Fruit fly (Drosophila melanogaster) whole organism, prepupa: ENCODE measurements around the gene CG32407.

Experiments
- Blimp-1 ChIP-seq: fragments of 200-800 bp; sonication (Bioruptor generic); optimal IDR thresholded peaks from 3 replicates; lab custom pipeline; 2017; ENCODE audit warnings: missing biosample characterization, missing genetic modification characterization, mild to moderate bottlenecking, moderate library complexity, missing genetic modification reagents
- CG10631 ChIP-seq: fragments of 200-800 bp; sonication (Bioruptor generic); optimal IDR thresholded peaks from 2 replicates; lab custom pipeline; 2016; ENCODE audit warnings: missing biosample characterization, missing genetic modification characterization
- CG10669 ChIP-seq: fragments of 200-800 bp; sonication (Bioruptor generic); optimal IDR thresholded peaks from 3 replicates; lab custom pipeline; 2018; ENCODE audit warnings: missing biosample characterization, mild to moderate bottlenecking, missing genetic modification characterization, moderate library complexity
- CG15336 ChIP-seq: fragments of 200-800 bp; sonication (Bioruptor generic); IDR thresholded peaks from 2 replicates; pipeline ENCODE4 v1.3.6; 2022; ENCODE audit warnings: missing biosample characterization, missing genetic modification characterization
- CG1621 ChIP-seq: fragments of 200-800 bp; sonication (Bioruptor generic); optimal IDR thresholded peaks from 3 replicates; lab custom pipeline; 2018; ENCODE audit warnings: missing biosample characterization, mild to moderate bottlenecking, missing genetic modification characterization
- CG16779 ChIP-seq: fragments of 200-800 bp; sonication (Bioruptor generic); optimal IDR thresholded peaks from 3 replicates; lab custom pipeline; 2017; ENCODE audit warnings: missing biosample characterization, mild to moderate bottlenecking, missing genetic modification characterization
- CG31627 ChIP-seq: fragments of 200-800 bp; sonication (Bioruptor generic); optimal IDR thresholded peaks from 3 replicates; lab custom pipeline; 2016; ENCODE audit warnings: missing biosample characterization, missing genetic modification characterization
- CG34406 ChIP-seq: fragments of 200-800 bp; sonication (Bioruptor generic); optimal IDR thresholded peaks from 3 replicates; lab custom pipeline; 2016; ENCODE audit warnings: missing biosample characterization, missing genetic modification characterization
- CG6163 ChIP-seq: fragments of 200-800 bp; sonication (Bioruptor generic); IDR thresholded peaks from 3 replicates; pipeline ENCODE4 v1.3.6; 2022; ENCODE audit warnings: missing biosample characterization, missing genetic modification characterization
- CG6808 ChIP-seq: fragments of 200-800 bp; sonication (Bioruptor generic); optimal IDR thresholded peaks from 3 replicates; lab custom pipeline; 2017; ENCODE audit warnings: missing biosample characterization, missing genetic modification characterization, mild to moderate bottlenecking, moderate library complexity, missing genetic modification reagents
- CG6854 ChIP-seq: fragments of 200-800 bp; sonication (Bioruptor generic); optimal IDR thresholded peaks from 2 replicates; lab custom pipeline; 2017; ENCODE audit warnings: missing biosample characterization, mild to moderate bottlenecking, missing genetic modification characterization
- CG8119 ChIP-seq: fragments of 200-800 bp; sonication (Bioruptor generic); IDR thresholded peaks from 3 replicates; pipeline ENCODE4 v1.3.6; 2022; ENCODE audit warnings: missing biosample characterization, missing genetic modification characterization
- CG8632 ChIP-seq: fragments of 200-800 bp; sonication (Bioruptor generic); optimal IDR thresholded peaks from 3 replicates; lab custom pipeline; 2016; ENCODE audit warnings: missing biosample characterization, missing genetic modification characterization
- CG9139 ChIP-seq: fragments of 200-800 bp; sonication (Bioruptor generic); optimal IDR thresholded peaks from 3 replicates; lab custom pipeline; 2017; ENCODE audit warnings: missing biosample characterization, mild to moderate bottlenecking, missing genetic modification characterization
- Eip78C ChIP-seq: fragments of 200-800 bp; sonication (Bioruptor generic); peaks from one replicate; lab custom pipeline; 2016; ENCODE audit warnings: missing biosample characterization, missing genetic modification characterization
- Eip93F ChIP-seq: fragments of 200-800 bp; sonication (Bioruptor generic); optimal IDR thresholded peaks from 2 replicates; lab custom pipeline; 2016; ENCODE audit warnings: missing biosample characterization, mild to moderate bottlenecking, missing genetic modification characterization
- Gug ChIP-seq: fragments of 200-800 bp; sonication (Bioruptor generic); IDR thresholded peaks from 2 replicates; pipeline ENCODE4 v1.3.6; 2022; ENCODE audit warnings: missing biosample characterization, missing genetic modification characterization
- Hr39 ChIP-seq: fragments of 200-800 bp; sonication (Bioruptor generic); optimal IDR thresholded peaks from 2 replicates; lab custom pipeline; 2016; ENCODE audit warnings: missing biosample characterization, missing genetic modification characterization
- Met ChIP-seq: fragments of 200-800 bp; sonication (Bioruptor generic); optimal IDR thresholded peaks from 3 replicates; lab custom pipeline; 2016; ENCODE audit warnings: missing biosample characterization, missing genetic modification characterization
- Smox ChIP-seq: fragments of 200-800 bp; sonication (Bioruptor generic); optimal IDR thresholded peaks from 3 replicates; lab custom pipeline; 2016; ENCODE audit warnings: missing biosample characterization, missing genetic modification characterization
- Sox102F ChIP-seq: fragments of 200-800 bp; sonication (Bioruptor generic); optimal IDR thresholded peaks from 2 replicates; lab custom pipeline; 2016; ENCODE audit warnings: missing biosample characterization, mild to moderate bottlenecking, missing genetic modification characterization
- Sox14 ChIP-seq: fragments of 200-800 bp; sonication (Bioruptor generic); optimal IDR thresholded peaks from 3 replicates; lab custom pipeline; 2016; ENCODE audit warnings: missing biosample characterization, missing genetic modification characterization
- achi ChIP-seq: fragments of 200-800 bp; sonication (Bioruptor generic); optimal IDR thresholded peaks from 3 replicates; lab custom pipeline; 2016; ENCODE audit warnings: missing biosample characterization, missing genetic modification characterization
- cyc ChIP-seq: fragments of 200-800 bp; sonication (Bioruptor generic); optimal IDR thresholded peaks from 3 replicates; lab custom pipeline; 2016; ENCODE audit warnings: missing biosample characterization, missing genetic modification characterization
- eg ChIP-seq: fragments of 200-800 bp; sonication (Bioruptor generic); IDR thresholded peaks from 3 replicates; pipeline ENCODE4 v1.3.6; 2022; ENCODE audit warnings: missing biosample characterization, missing genetic modification characterization
- esn ChIP-seq: fragments of 200-800 bp; sonication (Bioruptor generic); optimal IDR thresholded peaks from 2 replicates; lab custom pipeline; 2016; ENCODE audit warnings: missing biosample characterization, mild to moderate bottlenecking, missing genetic modification characterization, moderate library complexity
- fd59A ChIP-seq: fragments of 200-800 bp; sonication (Bioruptor generic); optimal IDR thresholded peaks from 2 replicates; lab custom pipeline; 2017; ENCODE audit warnings: missing biosample characterization, mild to moderate bottlenecking, missing genetic modification characterization, missing genetic modification reagents
- fd85E ChIP-seq: fragments of 200-800 bp; sonication (Bioruptor generic); optimal IDR thresholded peaks from 3 replicates; lab custom pipeline; 2016; ENCODE audit warnings: missing biosample characterization, missing genetic modification characterization
- fkh ChIP-seq: fragments of 200-800 bp; sonication (Bioruptor generic); optimal IDR thresholded peaks from 3 replicates; lab custom pipeline; 2017; ENCODE audit warnings: missing biosample characterization, mild to moderate bottlenecking, missing genetic modification characterization, moderate library complexity
- net ChIP-seq: fragments of 200-800 bp; sonication (Bioruptor generic); optimal IDR thresholded peaks from 3 replicates; lab custom pipeline; 2016; ENCODE audit warnings: missing biosample characterization, missing genetic modification characterization
- pdm3 ChIP-seq: fragments of 200-800 bp; sonication (Bioruptor generic); optimal IDR thresholded peaks from 3 replicates; lab custom pipeline; 2016; ENCODE audit warnings: missing biosample characterization, missing genetic modification characterization
- salr ChIP-seq, 2 experiments: fragments of 200-800 bp; sonication (Bioruptor generic); optimal IDR thresholded peaks; 3 replicates each; lab custom pipeline; 2016 to 2018; ENCODE audit warnings: missing biosample characterization in 2 of 2, missing genetic modification characterization in 2 of 2, mild to moderate bottlenecking in 1 of 2
- spab ChIP-seq: fragments of 200-800 bp; sonication (Bioruptor generic); optimal IDR thresholded peaks from 2 replicates; lab custom pipeline; 2017; ENCODE audit warnings: missing biosample characterization, mild to moderate bottlenecking, missing genetic modification characterization, missing genetic modification reagents
- topi ChIP-seq: fragments of 200-800 bp; sonication (Bioruptor generic); optimal IDR thresholded peaks from 3 replicates; lab custom pipeline; 2016; ENCODE audit warnings: missing biosample characterization, missing genetic modification characterization

The CG32407 gene

DNA sequence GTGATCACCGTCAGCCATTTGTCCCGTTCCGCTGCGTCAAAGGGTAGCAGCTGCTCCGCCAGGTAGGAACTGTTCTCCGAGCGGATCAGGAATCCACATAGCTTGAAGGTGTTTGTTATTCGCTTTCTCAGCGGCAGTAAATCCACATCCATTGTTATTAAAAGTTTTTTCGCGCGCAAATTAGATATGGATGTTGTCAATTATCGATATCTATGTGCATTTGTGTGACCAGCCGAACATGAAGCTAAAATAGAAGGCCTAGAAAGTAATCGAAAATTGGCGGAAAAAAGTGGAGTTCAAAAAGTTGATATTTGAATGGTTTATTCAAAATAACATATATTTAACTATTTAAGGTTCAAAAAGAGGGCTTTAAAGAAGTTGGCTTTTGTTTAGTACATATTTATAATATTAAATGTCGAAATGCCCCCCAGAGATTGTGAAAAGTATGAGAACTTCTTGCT lies 24.6 kb upstream of the CG32407 start, which contains the start of the genes PolE2 and CG5592:
PolE2 (minus strand) TSS at position 208 of the 461 bp plus-strand sequence.
CG5592 (plus strand) TSS at position 411 of the 461 bp plus-strand sequence.
- TF ChIP-seq fd59A (GFP tag; lab: Kevin White, UChicago) (no peak), CG10631 (GFP tag; lab: Kevin White, UChicago) (no peak), Hr39 (GFP tag; lab: Kevin White, UChicago) (no peak), CG6808 (GFP tag; lab: Kevin White, UChicago) (no peak), CG10669 (GFP tag; lab: Kevin White, UChicago) (no peak), spab (GFP tag; lab: Kevin White, UChicago) (no peak), salr (GFP tag; optimal IDR thresholded peaks at IDR 0.05; lab: Kevin White, UChicago) (no peak), achi (no peak), cyc (GFP tag; lab: Kevin White, UChicago) (no peak)

DNA sequence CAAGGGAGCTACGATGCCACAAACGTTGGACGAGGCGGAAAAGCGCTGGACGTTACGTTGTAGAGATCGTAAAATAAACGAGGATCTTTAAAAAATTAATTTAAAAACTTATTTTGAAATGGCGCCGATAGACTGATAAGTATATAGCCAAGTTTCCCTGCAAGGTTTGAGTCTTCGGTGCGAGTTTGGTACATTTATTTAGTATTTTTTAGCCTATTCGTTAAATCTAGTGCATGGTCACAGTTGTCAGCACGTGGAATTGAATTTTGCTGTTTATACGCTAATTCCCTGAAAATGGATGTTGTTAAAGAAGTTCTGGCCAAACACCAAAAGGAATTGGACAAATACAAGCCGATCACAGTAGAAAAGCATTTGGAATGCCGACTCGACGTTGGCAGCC lies 22.6 kb upstream of the CG32407 start, which contains the start of gene CG32409:
CG32409 (plus strand) TSS at position 224 of the 400 bp plus-strand sequence.
- TF ChIP-seq Blimp-1 (GFP tag; lab: Kevin White, UChicago): no peak
- no peak for TF ChIP-seq pdm3
- TF ChIP-seq topi (GFP tag; lab: Kevin White, UChicago): no peak
- no peak for TF ChIP-seq CG6163
- TF ChIP-seq CG8119: no peak
- no peak for TF ChIP-seq Smox (GFP tag; lab: Kevin White, UChicago)

DNA sequence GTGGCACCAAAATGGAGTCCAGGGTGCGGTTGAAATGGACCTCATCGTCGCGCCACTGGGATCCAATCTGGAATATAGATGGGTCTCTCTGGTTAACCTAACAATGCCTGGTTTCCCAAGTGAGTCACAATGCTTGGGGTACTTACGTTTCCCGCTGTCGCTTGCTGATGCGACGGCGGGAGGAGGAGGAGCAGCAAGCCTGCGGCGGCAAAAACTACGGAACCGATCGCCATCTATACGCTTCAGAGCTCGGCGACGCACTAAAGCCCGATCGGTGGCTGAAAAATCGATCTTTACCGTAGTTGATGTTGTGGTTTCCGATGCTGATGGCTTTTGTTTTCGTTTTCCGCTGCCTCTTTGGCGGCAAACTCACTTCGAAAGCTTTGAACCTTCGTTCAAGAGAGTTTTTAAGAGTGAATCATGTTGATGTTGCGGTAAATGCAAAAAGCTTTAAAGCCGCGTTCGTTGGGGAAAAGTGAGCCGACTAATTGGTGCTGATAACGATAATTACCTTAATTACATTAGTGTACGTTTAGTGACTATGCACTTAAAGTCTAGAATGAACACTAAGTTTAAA lies 19.6 kb upstream of the CG32407 start, which contains the start of gene QC:
QC (minus strand) TSS at position 268 of the 577 bp plus-strand sequence.
- TF ChIP-seq Met (GFP tag; lab: Kevin White, UChicago): no peak
- TF ChIP-seq Eip93F (GFP tag; lab: Kevin White, UChicago): no peak
- no peak for TF ChIP-seq Sox14 (GFP tag; lab: Kevin White, UChicago)
- no peak for TF ChIP-seq CG16779 (tag; lab: Kevin White, UChicago)
- peak; percentile 15; the same call in 1 of the 2 replicates for TF ChIP-seq CG15336 (GFP tag; lab: Robert Waterston, UW)
- TF ChIP-seq Eip78C (GFP tag; lab: Kevin White, UChicago): peak; percentile 58
- TF ChIP-seq CG8119: no peak
- TF ChIP-seq CG1621: peak; percentile 54

DNA sequence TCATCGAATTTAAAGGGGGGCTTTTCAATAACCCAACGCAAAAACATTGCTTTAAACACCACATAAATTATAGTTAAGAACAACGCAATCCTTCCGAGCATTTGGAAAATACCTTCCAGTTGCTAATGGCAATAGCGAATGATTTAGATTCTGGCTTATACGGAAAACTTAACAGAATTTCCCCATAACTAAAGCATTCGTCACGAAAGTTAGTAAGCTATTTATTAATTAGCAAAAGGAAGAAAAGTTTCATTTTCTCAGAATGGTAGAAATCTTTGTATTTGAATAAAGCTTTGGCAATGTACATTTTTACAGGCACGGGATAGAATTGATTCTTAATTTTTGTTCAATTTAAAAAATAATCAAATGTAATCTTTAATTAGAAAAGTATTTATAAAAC lies 17.9 kb upstream of the CG32407 start, which contains the start of gene CG32413:
CG32413 (minus strand) TSS at position 101 of the 400 bp plus-strand sequence.
- no peak for TF ChIP-seq salr (GFP tag; optimal IDR thresholded peaks at IDR 0.05; lab: Kevin White, UChicago)
- TF ChIP-seq fkh (GFP tag; lab: Kevin White, UChicago): no peak
- no peak for TF ChIP-seq CG8632 (GFP tag; lab: Kevin White, UChicago)
- TF ChIP-seq CG16779 (tag; lab: Kevin White, UChicago): no peak
- TF ChIP-seq CG1621: no peak
- no peak for TF ChIP-seq CG31627
- no peak for TF ChIP-seq CG34406
- no peak for TF ChIP-seq Sox102F (GFP tag; lab: Kevin White, UChicago)
- TF ChIP-seq fd59A (GFP tag; lab: Kevin White, UChicago): no peak
- no peak for TF ChIP-seq CG9139 (GFP tag; lab: Kevin White, UChicago)

DNA sequence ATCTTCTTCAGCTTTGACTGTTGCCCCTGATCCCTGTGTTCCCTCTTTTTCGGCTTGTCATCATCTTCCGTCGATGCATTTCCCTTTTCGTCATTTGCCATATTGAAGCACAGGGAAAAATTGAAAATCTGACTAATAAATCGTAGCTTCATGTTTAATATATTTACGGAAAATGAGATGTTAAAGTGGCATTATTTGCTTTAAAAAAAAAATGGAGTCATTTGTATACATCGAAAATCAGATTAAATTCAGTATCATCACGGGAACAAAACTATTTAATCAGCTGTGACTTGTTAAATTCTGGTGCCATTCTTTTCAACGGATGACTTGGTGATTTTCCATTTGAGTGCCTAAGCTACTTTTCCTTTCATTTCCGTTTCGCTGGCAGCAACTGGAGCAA lies 15.3 kb upstream of the CG32407 start, which contains the start of gene CG10486:
CG10486 (minus strand) TSS at position 101 of the 400 bp plus-strand sequence.
- TF ChIP-seq eg (GFP tag; lab: Robert Waterston, UW) (no peak), Gug (GFP tag; lab: Robert Waterston, UW) (no peak), net (no peak), CG15336 (GFP tag; lab: Robert Waterston, UW) (no peak), Hr39 (GFP tag; lab: Kevin White, UChicago) (no peak), CG6854 (GFP tag; lab: Kevin White, UChicago) (no peak), esn (no peak), achi (no peak), fkh (GFP tag; lab: Kevin White, UChicago) (no peak), fd85E (GFP tag; lab: Kevin White, UChicago) (no peak)
- TF ChIP-seq, all 60 proteins: peak for 0
